Fruit fly (Drosophila melanogaster): ENCODE data around the gene gish.

dm6 chr3R:16249829-16250814, 22.1 kb upstream of the gish start:
- TF ChIP-seq Sox15 (GFP tag; optimal IDR thresholded peaks at IDR 0.05) = peak; percentile 36
- no peak for TF ChIP-seq eg (GFP tag; IDR thresholded peaks at IDR 0.05)
- TF ChIP-seq CG3032 (tag; optimal IDR thresholded peaks at IDR 0.05) = peak; percentile 37
- TF ChIP-seq achi (GFP tag; optimal IDR thresholded peaks at IDR 0.05) = peak; percentile 48
- TF ChIP-seq cyc (GFP tag; optimal IDR thresholded peaks at IDR 0.05) = peak; percentile 59
- peak; percentile 71 for TF ChIP-seq Sox102F (GFP tag; optimal IDR thresholded peaks at IDR 0.05)
- TF ChIP-seq dsx (GFP tag; optimal IDR thresholded peaks at IDR 0.05; ENCODE audit: poor library complexity, severe bottlenecking) = peak; percentile 55
- TF ChIP-seq fd85E (GFP tag; optimal IDR thresholded peaks at IDR 0.05) = no peak
- TF ChIP-seq vri (GFP tag; optimal IDR thresholded peaks at IDR 0.05) = peak; percentile 91
- peak; percentile 14 for TF ChIP-seq CG11902 (GFP tag; optimal IDR thresholded peaks at IDR 0.05)
- TF ChIP-seq Hr38 (GFP tag; optimal IDR thresholded peaks at IDR 0.05) = no peak
- TF ChIP-seq Blimp-1 (GFP tag; optimal IDR thresholded peaks at IDR 0.05) = peak; percentile 30
